Fruit fly (Drosophila melanogaster) whole organism, prepupa: ENCODE data around the gene CG11360.

Experiments
- CG6808 ChIP-seq: fragments of 200-800 bp; sonication (Bioruptor generic); optimal IDR thresholded peaks from 3 replicates; lab custom pipeline; 2017; ENCODE audit warnings: missing biosample characterization, missing genetic modification characterization, mild to moderate bottlenecking, moderate library complexity, missing genetic modification reagents
- CG8119 ChIP-seq: fragments of 200-800 bp; sonication (Bioruptor generic); IDR thresholded peaks from 3 replicates; pipeline ENCODE4 v1.3.6; 2022; ENCODE audit warnings: missing biosample characterization, missing genetic modification characterization
- CG9139 ChIP-seq: fragments of 200-800 bp; sonication (Bioruptor generic); optimal IDR thresholded peaks from 3 replicates; lab custom pipeline; 2017; ENCODE audit warnings: missing biosample characterization, mild to moderate bottlenecking, missing genetic modification characterization

- TF ChIP-seq CG9139 (no peak), CG8119 (GFP tag; lab: Robert Waterston, UW) (no peak), CG6808 (GFP tag; lab: Kevin White, UChicago) (no peak)
Measured at dm6 chr4:708665-709064, 37.7 kb downstream of the CG11360 start.
